Fruit fly (Drosophila melanogaster): Measurements from ENCODE around the gene CG9427.

The CG9427 gene

dm6 chr3R:9600558-9600959 lies 26.2 kb downstream of the CG9427 start (continued):
- TF ChIP-seq CG2875 (GFP tag; optimal IDR thresholded peaks at IDR 0.05): peak; percentile 8
- no peak for TF ChIP-seq CG13287 (GFP tag; IDR thresholded peaks at IDR 0.05; ENCODE audit: partially characterized antibody)
- TF ChIP-seq br (optimal IDR thresholded peaks at IDR 0.05): no peak
- TF ChIP-seq Sry-δ (GFP tag; optimal IDR thresholded peaks at IDR 0.05): no peak
- peak; percentile 27; the same call in 1 of the 3 replicates for TF ChIP-seq B-H1 (GFP tag; IDR thresholded peaks at IDR 0.05)
- TF ChIP-seq CHES-1-like (GFP tag; optimal IDR thresholded peaks at IDR 0.05): no peak
- no peak for TF ChIP-seq danr (GFP tag; IDR thresholded peaks at IDR 0.05)
- TF ChIP-seq Dll (GFP tag; IDR thresholded peaks at IDR 0.05; ENCODE audit: partially characterized antibody): no peak
- peak; percentile 13 for TF ChIP-seq Nf-YB (GFP tag; optimal IDR thresholded peaks at IDR 0.05)
- no peak for TF ChIP-seq CG14965 (GFP tag; optimal IDR thresholded peaks at IDR 0.05; ENCODE audit: borderline replicate concordance)
- TF ChIP-seq CG3281 (GFP tag; optimal IDR thresholded peaks at IDR 0.05): peak; percentile 80
- TF ChIP-seq CG4730 (GFP tag; IDR thresholded peaks at IDR 0.05): peak; percentile 5; the same call in 1 of the 2 replicates
- peak; percentile 66 for TF ChIP-seq CG9932 (GFP tag; IDR thresholded peaks at IDR 0.05)
- TF ChIP-seq Hey (tag; optimal IDR thresholded peaks at IDR 0.05): no peak
- TF ChIP-seq Hmx (GFP tag; optimal IDR thresholded peaks at IDR 0.05): no peak
- TF ChIP-seq CG7357 (GFP tag; IDR thresholded peaks at IDR 0.05): no peak
- no peak for TF ChIP-seq Sin3A (optimal IDR thresholded peaks at IDR 0.05)
- TF ChIP-seq Ets97D (GFP tag; optimal IDR thresholded peaks at IDR 0.05): no peak
- TF ChIP-seq CG9727 (GFP tag; optimal IDR thresholded peaks at IDR 0.05): peak; percentile 72
- TF ChIP-seq sens (GFP tag): peak; percentile 72
- TF ChIP-seq CG12071 (GFP tag; optimal IDR thresholded peaks at IDR 0.05): no peak
- TF ChIP-seq Awh (GFP tag; IDR thresholded peaks at IDR 0.05): no peak
- peak; percentile 71 for TF ChIP-seq CG7839 (tag; optimal IDR thresholded peaks at IDR 0.05)
- TF ChIP-seq otp (GFP tag; IDR thresholded peaks at IDR 0.05): no peak
- TF ChIP-seq Dad (GFP tag; optimal IDR thresholded peaks at IDR 0.05): no peak
- no peak for TF ChIP-seq HLH4C (GFP tag; IDR thresholded peaks at IDR 0.05; ENCODE audit: partially characterized antibody)
- TF ChIP-seq Usf (GFP tag; optimal IDR thresholded peaks at IDR 0.05): peak; percentile 41
- 0 out of 2 replicates have a peak, but pooled peaks have one; percentile 38 for TF ChIP-seq sob (GFP tag; IDR thresholded peaks at IDR 0.05)
- TF ChIP-seq slbo (GFP tag; IDR thresholded peaks at IDR 0.05): peak; percentile 67
- TF ChIP-seq crol (GFP tag; IDR thresholded peaks at IDR 0.05): 0 out of 2 replicates have a peak, but pooled peaks have one; percentile 19
- peak; percentile 34 for TF ChIP-seq Fer3 (tag; optimal IDR thresholded peaks at IDR 0.05)
- TF ChIP-seq CG34376 (GFP tag; optimal IDR thresholded peaks at IDR 0.05): peak; percentile 38
- peak; percentile 19 for TF ChIP-seq CG14710 (tag; optimal IDR thresholded peaks at IDR 0.05)
- TF ChIP-seq CG6791 (GFP tag; IDR thresholded peaks at IDR 0.05; ENCODE audit: partially characterized antibody): no peak
- no peak for TF ChIP-seq CG30020 (tag; optimal IDR thresholded peaks at IDR 0.05)
- TF ChIP-seq CG15011 (GFP tag; optimal IDR thresholded peaks at IDR 0.05): peak; percentile 72
- no peak for TF ChIP-seq emc (GFP tag; optimal IDR thresholded peaks at IDR 0.05)
- TF ChIP-seq Atf6 (GFP tag; IDR thresholded peaks at IDR 0.05): peak; percentile 40; the same call in 1 of the 2 replicates
- TF ChIP-seq tna (GFP tag; IDR thresholded peaks at IDR 0.05; ENCODE audit: partially characterized antibody): no peak
- TF ChIP-seq CG14441 (GFP tag; IDR thresholded peaks at IDR 0.05): peak; percentile 47; the same call in 1 of the 2 replicates
- no peak for TF ChIP-seq C15 (GFP tag; IDR thresholded peaks at IDR 0.05)
- no peak for TF ChIP-seq bigmax (GFP tag; optimal IDR thresholded peaks at IDR 0.05)
- peak; percentile 30 for TF ChIP-seq tap (tag; optimal IDR thresholded peaks at IDR 0.05)
- TF ChIP-seq Sry-β (GFP tag; optimal IDR thresholded peaks at IDR 0.05): no peak
- TF ChIP-seq ems (GFP tag; optimal IDR thresholded peaks at IDR 0.05): no peak
- TF ChIP-seq CG12299 (tag; optimal IDR thresholded peaks at IDR 0.05): no peak
- peak; percentile 34 for TF ChIP-seq nau (GFP tag; optimal IDR thresholded peaks at IDR 0.05)
- TF ChIP-seq exex (tag; optimal IDR thresholded peaks at IDR 0.05): peak; percentile 42
- TF ChIP-seq CG7987 (GFP tag; optimal IDR thresholded peaks at IDR 0.05): peak; percentile 6
- TF ChIP-seq croc (GFP tag; conservative IDR thresholded peaks at IDR 0.05): no peak
- no peak for TF ChIP-seq CG4617 (GFP tag; optimal IDR thresholded peaks at IDR 0.05; ENCODE audit: borderline replicate concordance)

All from whole organism, embryonic.